Fruit fly (Drosophila melanogaster) whole organism, prepupa: Measurements from ENCODE around the gene CG10154.

Source experiments
- CG10631 ChIP-seq: fragments of 200-800 bp; sonication (Bioruptor generic); optimal IDR thresholded peaks from 2 replicates; lab custom pipeline; 2016; ENCODE audit warnings: missing biosample characterization, missing genetic modification characterization
- CG11294 ChIP-seq: fragments of 200-800 bp; sonication (Bioruptor generic); IDR thresholded peaks from 2 replicates; pipeline ENCODE4 v1.3.6; 2022; ENCODE audit warnings: missing biosample characterization, missing genetic modification characterization
- CG11762 ChIP-seq: fragments of 200-800 bp; sonication (Bioruptor generic); optimal IDR thresholded peaks from 3 replicates; lab custom pipeline; 2016; ENCODE audit warnings: missing biosample characterization, missing genetic modification characterization; ENCODE audit not compliant: insufficient read depth
- CG11902 ChIP-seq: fragments of 200-800 bp; sonication (Bioruptor generic); optimal IDR thresholded peaks from 3 replicates; lab custom pipeline; 2016; ENCODE audit warnings: missing biosample characterization, missing genetic modification characterization
- CG15336 ChIP-seq: fragments of 200-800 bp; sonication (Bioruptor generic); IDR thresholded peaks from 2 replicates; pipeline ENCODE4 v1.3.6; 2022; ENCODE audit warnings: missing biosample characterization, missing genetic modification characterization
- CG32006 ChIP-seq: fragments of 200-800 bp; sonication (Bioruptor generic); optimal IDR thresholded peaks from 3 replicates; lab custom pipeline; 2017; ENCODE audit warnings: missing biosample characterization, mild to moderate bottlenecking, missing genetic modification characterization
- CG4318 ChIP-seq: fragments of 200-800 bp; sonication (Bioruptor generic); optimal IDR thresholded peaks from 3 replicates; lab custom pipeline; 2017; ENCODE audit warnings: missing biosample characterization, mild to moderate bottlenecking, missing genetic modification characterization
- CG6163 ChIP-seq: fragments of 200-800 bp; sonication (Bioruptor generic); IDR thresholded peaks from 3 replicates; pipeline ENCODE4 v1.3.6; 2022; ENCODE audit warnings: missing biosample characterization, missing genetic modification characterization
- CG6276 ChIP-seq: fragments of 200-800 bp; sonication (Bioruptor generic); optimal IDR thresholded peaks from 2 replicates; lab custom pipeline; 2017; ENCODE audit warnings: missing biosample characterization, mild to moderate bottlenecking, missing genetic modification characterization
- CG6808 ChIP-seq: fragments of 200-800 bp; sonication (Bioruptor generic); optimal IDR thresholded peaks from 3 replicates; lab custom pipeline; 2017; ENCODE audit warnings: missing biosample characterization, missing genetic modification characterization, mild to moderate bottlenecking, moderate library complexity, missing genetic modification reagents
- CG6854 ChIP-seq: fragments of 200-800 bp; sonication (Bioruptor generic); optimal IDR thresholded peaks from 2 replicates; lab custom pipeline; 2017; ENCODE audit warnings: missing biosample characterization, mild to moderate bottlenecking, missing genetic modification characterization
- CG8119 ChIP-seq: fragments of 200-800 bp; sonication (Bioruptor generic); IDR thresholded peaks from 3 replicates; pipeline ENCODE4 v1.3.6; 2022; ENCODE audit warnings: missing biosample characterization, missing genetic modification characterization
- CG8319 ChIP-seq: fragments of 200-800 bp; sonication (Bioruptor generic); optimal IDR thresholded peaks from 3 replicates; lab custom pipeline; 2016; ENCODE audit warnings: missing biosample characterization, missing genetic modification characterization
- CG8632 ChIP-seq: fragments of 200-800 bp; sonication (Bioruptor generic); optimal IDR thresholded peaks from 3 replicates; lab custom pipeline; 2016; ENCODE audit warnings: missing biosample characterization, missing genetic modification characterization
- Eip75B ChIP-seq: fragments of 200-800 bp; sonication (Bioruptor generic); optimal IDR thresholded peaks from 3 replicates; lab custom pipeline; 2016; ENCODE audit warnings: missing biosample characterization, missing genetic modification characterization
- Eip78C ChIP-seq: fragments of 200-800 bp; sonication (Bioruptor generic); peaks from one replicate; lab custom pipeline; 2016; ENCODE audit warnings: missing biosample characterization, missing genetic modification characterization
- Ets21C ChIP-seq: fragments of 200-800 bp; sonication (Bioruptor generic); optimal IDR thresholded peaks from 3 replicates; lab custom pipeline; 2016; ENCODE audit warnings: missing biosample characterization, missing genetic modification characterization
- Gug ChIP-seq: fragments of 200-800 bp; sonication (Bioruptor generic); IDR thresholded peaks from 2 replicates; pipeline ENCODE4 v1.3.6; 2022; ENCODE audit warnings: missing biosample characterization, missing genetic modification characterization
- Hr39 ChIP-seq: fragments of 200-800 bp; sonication (Bioruptor generic); optimal IDR thresholded peaks from 2 replicates; lab custom pipeline; 2016; ENCODE audit warnings: missing biosample characterization, missing genetic modification characterization
- Hr4 ChIP-seq: fragments of 200-800 bp; sonication (Bioruptor generic); optimal IDR thresholded peaks from 3 replicates; lab custom pipeline; 2016; ENCODE audit warnings: missing biosample characterization, missing genetic modification characterization
- OdsH ChIP-seq: fragments of 200-800 bp; sonication (Bioruptor generic); optimal IDR thresholded peaks from 3 replicates; lab custom pipeline; 2016; ENCODE audit warnings: missing biosample characterization, missing genetic modification characterization
- Sox15 ChIP-seq: fragments of 200-800 bp; sonication (Bioruptor generic); optimal IDR thresholded peaks from 3 replicates; lab custom pipeline; 2016; ENCODE audit warnings: missing biosample characterization, missing genetic modification characterization
- achi ChIP-seq: fragments of 200-800 bp; sonication (Bioruptor generic); optimal IDR thresholded peaks from 3 replicates; lab custom pipeline; 2016; ENCODE audit warnings: missing biosample characterization, missing genetic modification characterization
- eg ChIP-seq: fragments of 200-800 bp; sonication (Bioruptor generic); IDR thresholded peaks from 3 replicates; pipeline ENCODE4 v1.3.6; 2022; ENCODE audit warnings: missing biosample characterization, missing genetic modification characterization
- fd85E ChIP-seq: fragments of 200-800 bp; sonication (Bioruptor generic); optimal IDR thresholded peaks from 3 replicates; lab custom pipeline; 2016; ENCODE audit warnings: missing biosample characterization, missing genetic modification characterization
- lz ChIP-seq: fragments of 200-800 bp; sonication (Bioruptor generic); optimal IDR thresholded peaks from 3 replicates; lab custom pipeline; 2016; ENCODE audit warnings: missing biosample characterization, missing genetic modification characterization
- net ChIP-seq: fragments of 200-800 bp; sonication (Bioruptor generic); optimal IDR thresholded peaks from 3 replicates; lab custom pipeline; 2016; ENCODE audit warnings: missing biosample characterization, missing genetic modification characterization
- pdm3 ChIP-seq: fragments of 200-800 bp; sonication (Bioruptor generic); optimal IDR thresholded peaks from 3 replicates; lab custom pipeline; 2016; ENCODE audit warnings: missing biosample characterization, missing genetic modification characterization
- salr ChIP-seq, 2 experiments: fragments of 200-800 bp; sonication (Bioruptor generic); optimal IDR thresholded peaks; 3 replicates each; lab custom pipeline; 2016 to 2018; ENCODE audit warnings: missing biosample characterization in 2 of 2, missing genetic modification characterization in 2 of 2, mild to moderate bottlenecking in 1 of 2
- ss ChIP-seq, 2 experiments: fragments of 200-800 bp; sonication (Bioruptor generic); optimal IDR thresholded peaks; 2 replicates in 1 of 2; 3 replicates in 1 of 2; lab custom pipeline; 2017 to 2018; ENCODE audit warnings: mild to moderate bottlenecking in 2 of 2, missing biosample characterization in 2 of 2, missing genetic modification characterization in 2 of 2, moderate library complexity in 1 of 2
- vri ChIP-seq: fragments of 200-800 bp; sonication (Bioruptor generic); optimal IDR thresholded peaks from 3 replicates; lab custom pipeline; 2016; ENCODE audit warnings: missing biosample characterization, mild to moderate bottlenecking, missing genetic modification characterization

CG10154 gene

DNA sequence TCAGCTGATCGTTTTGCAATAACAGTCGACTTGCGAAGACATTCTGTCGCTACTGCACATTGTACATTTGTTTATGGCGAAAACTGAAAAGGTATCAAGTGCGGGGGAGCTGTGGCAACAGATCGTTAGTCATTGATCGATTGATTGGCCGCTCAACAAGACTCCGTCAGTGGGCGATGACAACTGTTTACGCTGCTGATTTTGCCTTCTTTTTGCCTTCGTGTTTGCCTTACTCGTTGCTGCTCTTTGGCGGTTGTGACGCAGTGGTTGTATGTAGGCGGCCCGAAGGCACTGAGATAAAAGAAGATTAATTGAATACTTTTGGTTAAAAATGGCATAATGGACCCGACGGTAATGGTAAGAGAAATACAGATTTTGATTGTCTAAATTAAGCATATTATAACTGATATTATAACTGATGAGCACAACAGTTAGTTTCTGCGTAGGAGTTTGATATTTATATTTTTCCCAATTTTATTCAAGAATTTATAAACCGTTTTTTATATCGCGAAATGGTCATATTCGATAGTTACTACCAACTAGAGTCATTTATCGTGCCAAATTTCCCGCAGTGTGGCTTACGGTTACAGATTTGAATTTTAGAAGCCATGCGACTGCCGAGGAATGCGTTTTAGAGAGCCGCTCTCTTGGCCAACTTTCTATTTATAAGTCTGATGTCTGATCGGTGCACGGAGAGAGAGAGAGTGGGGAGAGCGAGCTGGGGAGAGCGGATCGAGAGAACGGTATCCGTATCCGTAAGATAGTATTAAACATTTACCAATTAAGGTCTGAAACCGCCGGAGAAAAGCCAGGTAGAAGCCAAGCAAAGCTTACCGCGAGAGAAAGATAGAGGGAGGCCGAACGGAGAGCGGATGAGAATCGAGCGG, 39.9 kb upstream of the CG10154 start (continued):
- TF ChIP-seq achi (GFP tag; lab: Kevin White, UChicago) (peak; percentile 95), CG4318 (GFP tag; lab: Kevin White, UChicago) (peak; percentile 94), fd85E (GFP tag; lab: Kevin White, UChicago) (peak; percentile 48), CG11902 (GFP tag; lab: Kevin White, UChicago) (peak; percentile 77), Eip75B (GFP tag; lab: Kevin White, UChicago) (peak; percentile 91), ss (GFP tag; optimal IDR thresholded peaks at IDR 0.05; lab: Kevin White, UChicago) (peak; percentile 90), net (GFP tag; lab: Kevin White, UChicago) (peak; percentile 95), CG11294 (GFP tag; lab: Robert Waterston, UW) (peak; percentile 89), vri (GFP tag; lab: Kevin White, UChicago) (peak; percentile 62), Gug (peak; percentile 89)

DNA sequence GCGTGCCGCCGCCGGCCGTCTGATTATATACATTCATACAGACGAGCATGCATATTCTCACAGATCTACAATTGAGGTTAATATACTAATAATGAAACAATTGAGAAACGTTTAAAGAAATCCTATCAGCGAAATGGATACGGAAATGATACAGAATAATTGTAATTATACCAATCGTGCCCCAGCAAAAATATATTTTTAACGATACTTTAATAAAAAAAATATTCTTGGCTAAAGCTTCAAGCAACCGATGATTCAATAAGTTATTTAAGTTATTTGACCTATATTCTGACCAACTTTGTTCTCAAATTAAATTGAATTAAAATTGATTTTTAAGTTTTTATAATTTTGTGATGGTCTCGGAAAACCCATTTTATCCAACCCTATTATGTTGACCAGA, 39.1 kb upstream of the CG10154 start:
- TF ChIP-seq CG10631 (GFP tag; lab: Kevin White, UChicago) (no peak), eg (peak; percentile 38; the same call in 2 of the 3 replicates), Gug (peak; percentile 27; the same call in 1 of the 2 replicates), CG11762 (GFP tag; lab: Kevin White, UChicago) (no peak), CG8119 (GFP tag; lab: Robert Waterston, UW) (0 out of 3 replicates have a peak, but pooled peaks have one; percentile 11), CG11902 (GFP tag; lab: Kevin White, UChicago) (peak; percentile 0), Eip78C (GFP tag; lab: Kevin White, UChicago) (peak; percentile 85), CG15336 (GFP tag; lab: Robert Waterston, UW) (peak; percentile 59)

DNA sequence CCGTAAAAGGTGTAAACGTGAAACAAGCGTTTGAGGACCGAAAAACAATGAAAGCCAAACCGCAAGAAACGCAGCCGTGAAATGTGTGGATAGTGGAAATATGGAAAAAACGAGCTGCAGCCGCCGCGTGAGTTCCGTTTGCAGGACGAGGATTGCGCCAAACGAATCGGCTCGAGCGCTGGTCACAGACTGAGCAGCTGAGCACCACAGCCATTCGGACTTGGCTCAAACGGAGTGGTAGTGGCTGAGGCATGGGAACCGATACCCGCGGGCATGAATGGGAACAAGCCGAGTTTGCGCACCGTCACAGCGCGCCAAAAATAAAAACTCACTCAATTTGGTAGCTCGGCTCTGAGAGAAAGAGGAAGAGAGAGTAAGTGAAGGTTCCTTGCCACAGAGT, 37.7 kb upstream of the CG10154 start, which contains the start of gene CG10089:
Gene CG10089 (minus strand): TSS at position 181 of the 400 bp plus-strand sequence.
- TF ChIP-seq CG6854 (GFP tag; lab: Kevin White, UChicago): no peak
- TF ChIP-seq Eip78C (GFP tag; lab: Kevin White, UChicago): peak; percentile 31
- TF ChIP-seq, all 60 proteins: peak for 1

DNA sequence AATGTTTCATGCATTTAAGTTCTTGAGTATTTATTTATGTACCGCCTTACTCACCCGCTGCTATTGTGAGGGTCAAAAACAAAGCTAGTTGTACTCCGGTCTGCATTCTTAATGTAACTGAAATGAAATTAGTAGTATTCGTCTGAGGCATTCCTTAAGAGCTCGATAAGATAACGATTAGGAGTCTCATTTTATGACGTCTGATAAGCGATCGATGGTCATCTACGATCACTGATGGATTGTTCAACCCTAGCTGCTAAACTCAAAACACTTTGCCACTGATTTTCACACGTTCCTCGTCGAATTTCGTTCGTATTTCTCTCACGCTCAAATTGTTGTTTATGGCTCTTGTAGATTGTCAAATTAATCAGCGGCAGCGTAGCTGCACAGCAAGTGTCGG, 20.2 kb upstream of the CG10154 start, which contains the start of gene CG10116:
Gene CG10116 (minus strand): TSS at position 106 of the 400 bp plus-strand sequence.
- TF ChIP-seq ss (GFP tag; optimal IDR thresholded peaks at IDR 0.05; lab: Kevin White, UChicago): no peak

DNA sequence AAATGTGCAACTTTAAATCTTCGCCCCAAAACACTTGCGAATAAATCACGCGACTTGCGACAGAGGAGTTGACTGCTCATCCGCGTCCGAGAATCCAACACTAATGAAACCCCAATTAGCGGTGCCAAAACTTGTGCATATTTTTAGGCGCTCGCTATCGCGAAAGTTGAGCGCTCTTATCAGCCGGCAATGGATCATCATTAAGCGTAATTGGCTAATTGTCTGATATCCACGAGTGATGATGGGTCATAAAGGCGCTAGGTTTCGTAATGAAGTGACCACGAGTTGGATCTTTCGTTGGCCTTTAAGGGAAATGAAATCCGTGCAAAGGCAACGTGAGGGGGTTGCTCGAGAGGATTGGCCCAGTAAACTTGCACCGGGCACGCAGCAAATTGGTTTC, 17.8 kb upstream of the CG10154 start:
- TF ChIP-seq CG8319 (GFP tag; lab: Kevin White, UChicago) (no peak), Ets21C (no peak), CG6808 (GFP tag; lab: Kevin White, UChicago) (no peak), vri (GFP tag; lab: Kevin White, UChicago) (peak; percentile 14), CG8632 (GFP tag; lab: Kevin White, UChicago) (no peak)

DNA sequence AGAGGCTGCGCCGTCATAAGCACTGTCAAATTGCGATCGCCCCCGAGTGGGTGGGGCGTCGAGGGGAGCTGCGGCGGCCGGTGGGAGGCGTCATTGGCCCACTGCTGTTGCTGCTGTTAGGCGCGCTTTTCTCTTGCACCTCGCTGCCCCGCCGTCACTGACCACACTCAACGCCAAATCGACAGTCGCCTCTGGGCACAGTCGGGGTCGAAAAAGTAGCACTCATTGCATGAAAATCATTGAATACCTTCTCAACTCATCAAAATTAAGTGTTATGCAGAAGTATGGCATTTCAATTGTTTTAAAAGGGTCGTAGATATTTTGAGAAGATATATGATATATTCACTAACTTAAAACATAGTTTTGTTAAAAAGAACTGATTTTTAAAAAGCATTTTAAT, 15.3 kb upstream of the CG10154 start:
- peak; percentile 57 for TF ChIP-seq CG6276 (GFP tag; lab: Kevin White, UChicago)
- TF ChIP-seq CG11902 (GFP tag; lab: Kevin White, UChicago): no peak
- peak; percentile 17 for TF ChIP-seq net (GFP tag; lab: Kevin White, UChicago)
- no peak for TF ChIP-seq Sox15 (GFP tag; lab: Kevin White, UChicago)
- peak; percentile 61 for TF ChIP-seq Hr4
- TF ChIP-seq CG32006: peak; percentile 70
- peak; percentile 12; the same call in 1 of the 2 replicates for TF ChIP-seq CG11294 (GFP tag; lab: Robert Waterston, UW)
- TF ChIP-seq salr (GFP tag; optimal IDR thresholded peaks at IDR 0.05; lab: Kevin White, UChicago): peak in 1 of 2 experiments; percentile 24
- TF ChIP-seq eg: peak; percentile 69
- TF ChIP-seq CG15336 (GFP tag; lab: Robert Waterston, UW): peak; percentile 49; the same call in 1 of the 2 replicates
- TF ChIP-seq CG6163 (GFP tag; lab: Robert Waterston, UW): 0 out of 3 replicates have a peak, but pooled peaks have one; percentile 19
- TF ChIP-seq lz (GFP tag; lab: Kevin White, UChicago): no peak
- no peak for TF ChIP-seq CG8632 (GFP tag; lab: Kevin White, UChicago)
- TF ChIP-seq Eip78C (GFP tag; lab: Kevin White, UChicago): peak; percentile 20
- peak; percentile 31 for TF ChIP-seq OdsH (GFP tag; lab: Kevin White, UChicago)
- TF ChIP-seq pdm3 (GFP tag; lab: Kevin White, UChicago): peak; percentile 36
- TF ChIP-seq Hr39 (GFP tag; lab: Kevin White, UChicago): peak; percentile 18
- 0 out of 3 replicates have a peak, but pooled peaks have one; percentile 30 for TF ChIP-seq CG8119 (GFP tag; lab: Robert Waterston, UW)
